Fruit fly (Drosophila melanogaster): Measurements from ENCODE around the gene heph.

Gene heph

DNA sequence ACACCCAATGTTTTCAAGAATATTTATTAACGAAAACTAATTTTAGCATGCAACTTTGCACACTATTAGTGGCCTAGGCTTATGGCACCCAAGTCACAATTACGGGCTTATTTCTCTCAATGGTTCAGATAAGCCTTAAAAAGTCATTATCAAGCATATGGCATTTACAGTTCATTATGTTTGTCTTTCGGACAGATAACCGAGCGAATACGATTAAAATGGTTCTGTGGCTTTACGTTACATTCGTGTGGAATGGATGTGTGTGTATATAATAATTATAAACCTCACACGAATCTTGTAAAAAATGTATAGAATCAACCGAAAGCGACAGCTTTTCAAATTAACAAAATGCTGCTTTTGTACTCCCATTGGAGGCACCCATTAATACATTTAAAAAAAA is 206.7 kb downstream of the heph start:
- TF ChIP-seq h (optimal IDR thresholded peaks at IDR 0.05) = no peak
- no peak for TF ChIP-seq insv (optimal IDR thresholded peaks at IDR 0.05)
- no peak for TF ChIP-seq ttk (optimal IDR thresholded peaks at IDR 0.05)

- TF ChIP-seq psq (optimal IDR thresholded peaks at IDR 0.05) (no peak), h (optimal IDR thresholded peaks at IDR 0.05) (no peak), ttk (optimal IDR thresholded peaks at IDR 0.05) (no peak), Sin3A (optimal IDR thresholded peaks at IDR 0.05) (no peak), Myc (optimal IDR thresholded peaks at IDR 0.05) (no peak), insv (optimal IDR thresholded peaks at IDR 0.05) (no peak)
Measured at dm6 chr3R:31805228-31805738, 210.0 kb downstream of the heph start, which contains the start of the genes CG42233 and CG1971. Gene CG42233 (minus strand): TSS chr3R:31805278. Gene CG1971 (plus strand): TSS chr3R:31805468.

dm6 chr3R:31800663-31801062 is 214.7 kb downstream of the heph start, which contains the start of gene Ir100a:
Gene Ir100a (plus strand): TSS chr3R:31800963.
- TF ChIP-seq ttk (optimal IDR thresholded peaks at IDR 0.05) (no peak), h (optimal IDR thresholded peaks at IDR 0.05) (no peak), Sin3A (optimal IDR thresholded peaks at IDR 0.05) (no peak), insv (optimal IDR thresholded peaks at IDR 0.05) (no peak), Myc (optimal IDR thresholded peaks at IDR 0.05) (no peak), psq (optimal IDR thresholded peaks at IDR 0.05) (no peak)
